Worm (Caenorhabditis elegans): ENCODE measurements around the gene srd-18.

Gene srd-18

ce11 chrV:13402524-13402923, 24.1 kb downstream of the srd-18 start:
- no peak for TF ChIP-seq ama-1 (optimal IDR thresholded peaks at IDR 0.05)
- peak; percentile 3 for TF ChIP-seq F13H6.1 (tag; optimal IDR thresholded peaks at IDR 0.05)
- TF ChIP-seq nhr-237 (tag; optimal IDR thresholded peaks at IDR 0.05) = no peak
- TF ChIP-seq skn-1 (tag; optimal IDR thresholded peaks at IDR 0.05) = no peak
- no peak for TF ChIP-seq dmd-4 (tag; optimal IDR thresholded peaks at IDR 0.05)
- TF ChIP-seq unc-39 (tag; optimal IDR thresholded peaks at IDR 0.05) = no peak
- TF ChIP-seq aly-2 (tag; optimal IDR thresholded peaks at IDR 0.05) = no peak
- no peak for TF ChIP-seq elt-1 (tag; optimal IDR thresholded peaks at IDR 0.05)
- no peak for TF ChIP-seq ztf-4 (tag; optimal IDR thresholded peaks at IDR 0.05)
- TF ChIP-seq unc-55 (GFP tag; optimal IDR thresholded peaks at IDR 0.05) = peak; percentile 4
- peak; percentile 31 for TF ChIP-seq C34F6.9 (tag; optimal IDR thresholded peaks at IDR 0.05)
- TF ChIP-seq fos-1 (tag; optimal IDR thresholded peaks at IDR 0.05) = no peak
- TF ChIP-seq mab-5 (tag; optimal IDR thresholded peaks at IDR 0.05) = no peak
- no peak for TF ChIP-seq ztf-1 (GFP tag; conservative IDR thresholded peaks at IDR 0.05)
- no peak for TF ChIP-seq nhr-25 (tag; optimal IDR thresholded peaks at IDR 0.05)
- TF ChIP-seq sma-9 (GFP tag; optimal IDR thresholded peaks at IDR 0.05) = peak; percentile 42
- TF ChIP-seq sma-9 (tag; optimal IDR thresholded peaks at IDR 0.05) = no peak
- TF ChIP-seq lsy-2 (tag; optimal IDR thresholded peaks at IDR 0.05) = peak in 1 of 2 experiments; percentile 18
- peak; percentile 72 for TF ChIP-seq lin-39 (tag; optimal IDR thresholded peaks at IDR 0.05)
- peak; percentile 80 for TF ChIP-seq nhr-129 (tag; optimal IDR thresholded peaks at IDR 0.05)
- TF ChIP-seq ceh-16 (tag; optimal IDR thresholded peaks at IDR 0.05) = no peak
- TF ChIP-seq Y55F3AM.14 (GFP tag; optimal IDR thresholded peaks at IDR 0.05) = no peak
- TF ChIP-seq lin-13 (GFP tag; optimal IDR thresholded peaks at IDR 0.05) = no peak
- no peak for TF ChIP-seq snpc-4 (tag; optimal IDR thresholded peaks at IDR 0.05)
- TF ChIP-seq nhr-21 (tag; optimal IDR thresholded peaks at IDR 0.05) = no peak
- no peak for TF ChIP-seq nhr-77 (tag; optimal IDR thresholded peaks at IDR 0.05)
- TF ChIP-seq nhr-11 (tag; optimal IDR thresholded peaks at IDR 0.05) = no peak

ce11 chrV:13401669-13402068, 25.0 kb downstream of the srd-18 start:
- TF ChIP-seq zag-1 (tag; optimal IDR thresholded peaks at IDR 0.05) (no peak), lin-39 (tag; optimal IDR thresholded peaks at IDR 0.05) (no peak), mbf-1 (tag; optimal IDR thresholded peaks at IDR 0.05) (no peak)

ce11 chrV:13396426-13396825, 30.2 kb downstream of the srd-18 start:
- TF ChIP-seq nhr-129 (tag; optimal IDR thresholded peaks at IDR 0.05) (peak; percentile 17), lin-11 (tag; optimal IDR thresholded peaks at IDR 0.05) (no peak), ztf-1 (GFP tag; conservative IDR thresholded peaks at IDR 0.05) (no peak), Y55F3AM.14 (GFP tag; optimal IDR thresholded peaks at IDR 0.05) (peak; percentile 39), ceh-82 (tag; optimal IDR thresholded peaks at IDR 0.05) (no peak), ZK546.5 (tag; optimal IDR thresholded peaks at IDR 0.05) (no peak), elt-3 (tag; optimal IDR thresholded peaks at IDR 0.05) (no peak), sma-9 (GFP tag; optimal IDR thresholded peaks at IDR 0.05) (no peak), sma-9 (tag; optimal IDR thresholded peaks at IDR 0.05) (no peak), R02D3.7 (tag; optimal IDR thresholded peaks at IDR 0.05) (no peak), nhr-10 (tag; optimal IDR thresholded peaks at IDR 0.05) (no peak), ztf-4 (tag; optimal IDR thresholded peaks at IDR 0.05) (no peak), zag-1 (tag; optimal IDR thresholded peaks at IDR 0.05) (peak; percentile 48)

- TF ChIP-seq ztf-11 (tag; optimal IDR thresholded peaks at IDR 0.05) = no peak
- no peak for TF ChIP-seq sma-3 (GFP tag; optimal IDR thresholded peaks at IDR 0.05)
- no peak for TF ChIP-seq ztf-1 (GFP tag; conservative IDR thresholded peaks at IDR 0.05)
- TF ChIP-seq elt-1 (tag; optimal IDR thresholded peaks at IDR 0.05) = no peak
These were observed 31.7 kb downstream of the srd-18 start for ce11 chrV:13394968-13395367.

ce11 chrV:13393333-13393803, 33.3 kb downstream of the srd-18 start:
- TF ChIP-seq sem-4 (tag; optimal IDR thresholded peaks at IDR 0.05) (no peak), unc-55 (GFP tag; optimal IDR thresholded peaks at IDR 0.05) (no peak), unc-39 (tag; optimal IDR thresholded peaks at IDR 0.05) (no peak), nhr-21 (tag; optimal IDR thresholded peaks at IDR 0.05) (no peak), lin-13 (GFP tag; optimal IDR thresholded peaks at IDR 0.05) (no peak), sma-3 (GFP tag; optimal IDR thresholded peaks at IDR 0.05) (peak; percentile 5), lin-11 (tag; optimal IDR thresholded peaks at IDR 0.05) (no peak), Y55F3AM.14 (GFP tag; optimal IDR thresholded peaks at IDR 0.05) (peak; percentile 56), C34F6.9 (tag; optimal IDR thresholded peaks at IDR 0.05) (peak; percentile 31), R02D3.7 (tag; optimal IDR thresholded peaks at IDR 0.05) (no peak), fos-1 (tag; optimal IDR thresholded peaks at IDR 0.05) (no peak), F13H6.1 (tag; optimal IDR thresholded peaks at IDR 0.05) (peak; percentile 72), nhr-23 (tag; optimal IDR thresholded peaks at IDR 0.05) (no peak), nhr-6 (tag; optimal IDR thresholded peaks at IDR 0.05) (no peak), nhr-129 (tag; optimal IDR thresholded peaks at IDR 0.05) (peak; percentile 28), peb-1 (tag; optimal IDR thresholded peaks at IDR 0.05) (no peak), unc-62 (GFP tag; optimal IDR thresholded peaks at IDR 0.05) (no peak), ztf-1 (GFP tag; conservative IDR thresholded peaks at IDR 0.05) (no peak), nhr-11 (tag; optimal IDR thresholded peaks at IDR 0.05) (no peak), ama-1 (optimal IDR thresholded peaks at IDR 0.05) (no peak), blmp-1 (tag; optimal IDR thresholded peaks at IDR 0.05; ENCODE audit: insufficient read depth) (no peak), lin-39 (tag; optimal IDR thresholded peaks at IDR 0.05) (no peak), ceh-82 (tag; optimal IDR thresholded peaks at IDR 0.05) (no peak), nhr-77 (tag; optimal IDR thresholded peaks at IDR 0.05) (no peak), crh-2 (tag; optimal IDR thresholded peaks at IDR 0.05) (no peak), sma-9 (GFP tag; optimal IDR thresholded peaks at IDR 0.05) (peak; percentile 2), sma-9 (tag; optimal IDR thresholded peaks at IDR 0.05) (no peak), lsy-2 (tag; optimal IDR thresholded peaks at IDR 0.05) (peak in 1 of 2 experiments; percentile 13), ztf-11 (tag; optimal IDR thresholded peaks at IDR 0.05) (no peak)
